Fruit fly (Drosophila melanogaster) Kc167 (cell line): ENCODE data around the gene COX6B.

ENCODE experiments used
- Myc ChIP-seq: fragments of >200 bp; optimal IDR thresholded peaks from 2 replicates; lab custom pipeline; 2017; ENCODE audit warnings: missing external identifiers
- Sin3A ChIP-seq: fragments of >200 bp; optimal IDR thresholded peaks from 2 replicates; lab custom pipeline; 2018; ENCODE audit warnings: missing external identifiers
- h ChIP-seq: fragments of >200 bp; optimal IDR thresholded peaks from 3 replicates; lab custom pipeline; 2018; ENCODE audit warnings: missing external identifiers
- insv ChIP-seq: fragments of >200 bp; optimal IDR thresholded peaks from 3 replicates; lab custom pipeline; 2018; ENCODE audit warnings: missing external identifiers
- psq ChIP-seq: fragments of >200 bp; optimal IDR thresholded peaks from 2 replicates; lab custom pipeline; 2017; ENCODE audit warnings: missing external identifiers
- ttk ChIP-seq: sonication (Bioruptor generic); optimal IDR thresholded peaks from 2 replicates; lab custom pipeline; 2017; ENCODE audit warnings: missing external identifiers

- TF ChIP-seq psq (lab: Kevin White, UChicago) (no peak), insv (lab: Kevin White, UChicago) (no peak), h (no peak), ttk (lab: Kevin White, UChicago) (no peak), Sin3A (lab: Kevin White, UChicago) (no peak), Myc (lab: Kevin White, UChicago) (no peak)
Observed at dm6 chrX:19787921-19788620, 43.9 kb upstream of the COX6B start.
